Fruit fly (Drosophila melanogaster): Measurements from ENCODE around the gene nan.

The nan gene

dm6 chr3L:14212300-14212893 lies 22.9 kb upstream of the nan start:
- TF ChIP-seq EcR (GFP tag; optimal IDR thresholded peaks at IDR 0.05) = no peak

DNA sequence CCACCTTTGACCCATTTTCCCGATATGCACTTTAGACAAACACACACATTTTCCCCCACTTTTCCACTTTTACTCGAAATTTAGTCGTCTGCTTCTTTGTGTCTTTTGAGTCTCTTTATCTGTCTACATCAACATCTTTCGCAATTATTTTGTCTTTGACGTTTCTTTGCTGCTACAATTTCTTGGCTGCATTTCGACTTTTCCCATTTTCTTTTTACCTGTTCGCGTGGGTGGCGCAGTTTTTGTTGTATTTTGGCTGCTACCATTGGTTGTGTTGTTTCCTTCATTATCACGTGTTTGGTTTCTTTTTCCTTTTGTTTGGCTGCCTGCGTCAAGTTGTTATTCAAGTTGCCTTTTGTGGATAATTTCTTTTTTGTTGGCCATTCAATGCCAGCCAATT lies 22.2 kb upstream of the nan start:
- TF ChIP-seq CG8478 (optimal IDR thresholded peaks at IDR 0.05) = no peak
- TF ChIP-seq psq (optimal IDR thresholded peaks at IDR 0.05) = no peak
- TF ChIP-seq usp (GFP tag; optimal IDR thresholded peaks at IDR 0.05) = no peak
- no peak for TF ChIP-seq Dll (optimal IDR thresholded peaks at IDR 0.05)
- no peak for TF ChIP-seq EcR (GFP tag; optimal IDR thresholded peaks at IDR 0.05)
- TF ChIP-seq pan (optimal IDR thresholded peaks at IDR 0.05) = no peak

DNA sequence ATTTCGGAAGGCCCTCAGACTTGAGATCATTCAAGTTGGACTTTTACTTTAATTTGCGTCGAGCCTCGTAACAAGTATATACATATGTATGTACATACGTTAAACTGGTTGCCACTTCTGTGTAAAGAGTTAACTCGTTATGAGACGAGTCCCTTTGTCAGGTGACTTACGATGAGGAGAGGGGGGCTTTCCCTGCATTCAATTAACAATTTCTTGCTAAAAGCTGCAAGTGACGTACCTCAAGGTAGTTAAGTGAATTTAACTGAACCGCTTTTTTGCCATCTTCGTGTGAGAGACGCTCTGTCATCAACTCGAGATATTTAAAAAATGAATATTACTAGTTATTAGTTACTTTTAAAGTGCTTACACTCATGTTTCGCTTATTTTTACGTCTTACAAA lies 19.5 kb upstream of the nan start:
- TF ChIP-seq Dll (optimal IDR thresholded peaks at IDR 0.05) (no peak), pan (optimal IDR thresholded peaks at IDR 0.05) (no peak), EcR (GFP tag; optimal IDR thresholded peaks at IDR 0.05) (no peak), usp (GFP tag; optimal IDR thresholded peaks at IDR 0.05) (no peak)

dm6 chr3L:14207361-14207760 lies 17.9 kb upstream of the nan start:
- TF ChIP-seq Dll (optimal IDR thresholded peaks at IDR 0.05) (no peak), EcR (GFP tag; optimal IDR thresholded peaks at IDR 0.05) (no peak), pan (optimal IDR thresholded peaks at IDR 0.05) (no peak), usp (GFP tag; optimal IDR thresholded peaks at IDR 0.05) (no peak), psq (optimal IDR thresholded peaks at IDR 0.05) (no peak), CG8478 (optimal IDR thresholded peaks at IDR 0.05) (no peak)

DNA sequence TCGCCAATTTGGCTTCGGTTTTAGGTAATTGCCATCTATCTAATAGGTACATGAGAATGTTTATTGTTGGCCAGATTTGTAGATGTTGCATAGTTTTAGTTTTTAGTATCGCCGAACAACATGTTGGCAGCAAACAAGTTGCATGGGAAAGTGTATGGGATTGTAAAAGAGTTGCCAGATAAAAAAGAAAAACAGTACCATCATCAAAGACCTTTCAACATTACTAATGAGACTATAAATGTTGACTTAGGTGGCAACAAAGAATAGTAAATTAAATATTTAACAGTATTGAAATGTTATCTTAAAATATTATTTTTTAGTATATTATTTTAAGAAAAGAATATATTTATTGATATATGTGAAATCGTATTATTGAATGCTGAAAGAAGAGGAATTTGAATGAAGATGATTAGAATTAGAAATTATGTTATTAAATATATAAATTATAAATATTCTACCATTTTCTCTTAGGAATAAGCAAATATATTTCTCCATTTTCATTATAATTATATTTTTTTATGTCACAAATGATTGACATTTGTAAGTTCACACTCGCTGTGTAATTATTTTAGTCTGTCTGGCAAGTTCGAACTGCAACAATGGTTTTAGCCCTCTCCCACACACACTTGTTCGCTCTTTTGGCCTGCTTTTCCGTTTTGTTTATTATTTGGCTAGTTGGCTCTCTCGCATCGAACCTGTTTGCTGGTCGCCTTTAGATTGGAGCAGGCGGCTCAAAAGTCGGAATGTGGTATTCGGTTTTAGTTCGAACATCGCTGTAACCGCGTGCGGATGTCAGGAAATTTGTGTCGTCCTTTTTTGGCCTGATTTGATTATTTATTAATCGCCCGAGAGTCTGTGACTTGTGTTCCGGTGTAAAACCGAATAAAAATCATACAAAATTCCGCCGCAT lies 15.5 kb upstream of the nan start:
- TF ChIP-seq psq (optimal IDR thresholded peaks at IDR 0.05) (no peak), EcR (GFP tag; optimal IDR thresholded peaks at IDR 0.05) (no peak), pan (optimal IDR thresholded peaks at IDR 0.05) (no peak), usp (GFP tag; optimal IDR thresholded peaks at IDR 0.05) (no peak), Dll (optimal IDR thresholded peaks at IDR 0.05) (no peak), CG8478 (optimal IDR thresholded peaks at IDR 0.05) (no peak)

DNA sequence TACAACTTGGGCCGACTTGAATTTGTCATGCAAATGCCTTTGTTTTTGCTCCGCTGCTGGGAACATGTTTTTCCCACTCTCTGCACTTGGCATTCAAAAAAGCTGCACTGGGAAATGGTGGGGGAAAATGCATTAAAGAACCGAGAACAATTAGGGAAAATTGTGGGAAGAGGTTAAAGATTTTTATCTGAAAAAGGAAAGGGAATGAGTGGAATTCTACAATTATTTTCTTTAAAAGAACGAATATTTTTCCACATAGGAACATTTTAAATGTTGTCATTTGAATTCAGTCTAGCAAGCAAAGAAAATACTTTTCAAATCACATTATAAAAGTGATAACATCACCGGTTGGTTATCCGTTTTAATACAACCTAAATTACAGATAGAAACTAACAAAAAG lies 13.6 kb upstream of the nan start, which contains the start of gene saturn:
Gene saturn (plus strand): TSS at position 301 of the 400 bp plus-strand sequence.
- TF ChIP-seq Dll (optimal IDR thresholded peaks at IDR 0.05) (no peak), pan (optimal IDR thresholded peaks at IDR 0.05) (no peak), EcR (GFP tag; optimal IDR thresholded peaks at IDR 0.05) (no peak), CG8478 (optimal IDR thresholded peaks at IDR 0.05) (no peak), usp (GFP tag; optimal IDR thresholded peaks at IDR 0.05) (no peak), psq (optimal IDR thresholded peaks at IDR 0.05) (no peak)

DNA sequence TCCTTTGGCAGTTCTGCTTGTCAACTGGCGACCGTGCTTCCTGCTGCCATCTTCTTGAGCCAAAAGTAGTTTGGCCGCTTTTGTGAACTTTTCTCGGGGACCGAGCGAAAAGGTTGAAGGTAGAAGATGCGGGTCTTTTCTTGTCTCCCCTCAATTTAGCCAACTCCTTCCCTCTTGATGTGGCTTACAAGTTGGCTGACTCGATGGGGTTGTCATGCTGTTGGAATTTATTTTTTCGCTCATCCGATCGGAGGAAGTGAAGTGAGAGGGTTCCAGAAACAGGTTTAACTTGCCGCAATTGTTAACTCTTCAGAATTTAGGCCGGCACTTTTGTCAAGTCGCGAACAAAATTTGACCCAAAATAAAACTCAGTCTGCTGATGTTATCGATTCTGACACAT lies 12.9 kb upstream of the nan start:
- TF ChIP-seq usp (GFP tag; optimal IDR thresholded peaks at IDR 0.05) (no peak), pan (optimal IDR thresholded peaks at IDR 0.05) (no peak), Dll (optimal IDR thresholded peaks at IDR 0.05) (no peak), psq (optimal IDR thresholded peaks at IDR 0.05) (no peak), CG8478 (optimal IDR thresholded peaks at IDR 0.05) (no peak), EcR (GFP tag; optimal IDR thresholded peaks at IDR 0.05) (no peak)

dm6 chr3L:14200966-14201365 lies 11.5 kb upstream of the nan start:
- TF ChIP-seq usp (GFP tag; optimal IDR thresholded peaks at IDR 0.05) = no peak
- TF ChIP-seq Dll (optimal IDR thresholded peaks at IDR 0.05) = no peak
- TF ChIP-seq psq (optimal IDR thresholded peaks at IDR 0.05) = no peak
- no peak for TF ChIP-seq EcR (GFP tag; optimal IDR thresholded peaks at IDR 0.05)
- no peak for TF ChIP-seq CG8478 (optimal IDR thresholded peaks at IDR 0.05)
- no peak for TF ChIP-seq pan (optimal IDR thresholded peaks at IDR 0.05)

DNA sequence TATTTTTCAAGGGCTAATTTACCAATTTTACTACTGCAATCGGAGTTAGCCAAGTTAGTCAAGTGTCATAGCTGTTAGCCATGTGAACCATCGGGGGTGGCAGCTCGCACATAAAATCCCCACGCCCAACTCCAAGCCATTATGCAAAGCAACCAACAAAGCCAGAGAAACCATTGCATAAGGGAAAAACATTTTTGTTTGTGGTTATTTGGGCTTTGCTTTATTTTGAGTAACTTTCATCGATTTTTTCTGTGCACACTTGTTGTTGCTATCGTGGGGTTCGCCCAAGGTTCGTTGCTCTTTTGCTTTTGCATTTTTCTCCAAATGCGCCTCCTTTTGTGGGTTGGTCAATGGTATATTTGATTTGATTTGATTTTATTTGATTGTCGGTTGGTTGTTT lies 8.8 kb upstream of the nan start:
- TF ChIP-seq psq (optimal IDR thresholded peaks at IDR 0.05) (no peak), pan (optimal IDR thresholded peaks at IDR 0.05) (no peak), Dll (optimal IDR thresholded peaks at IDR 0.05) (no peak), usp (GFP tag; optimal IDR thresholded peaks at IDR 0.05) (no peak), EcR (GFP tag; optimal IDR thresholded peaks at IDR 0.05) (no peak), CG8478 (optimal IDR thresholded peaks at IDR 0.05) (no peak)

- TF ChIP-seq EcR (GFP tag; optimal IDR thresholded peaks at IDR 0.05) (no peak), Dll (optimal IDR thresholded peaks at IDR 0.05) (no peak), usp (GFP tag; optimal IDR thresholded peaks at IDR 0.05) (no peak), CG8478 (optimal IDR thresholded peaks at IDR 0.05) (no peak), psq (optimal IDR thresholded peaks at IDR 0.05) (no peak), pan (optimal IDR thresholded peaks at IDR 0.05) (no peak)
These were observed 6.3 kb upstream of the nan start for dm6 chr3L:14195714-14196113.

DNA sequence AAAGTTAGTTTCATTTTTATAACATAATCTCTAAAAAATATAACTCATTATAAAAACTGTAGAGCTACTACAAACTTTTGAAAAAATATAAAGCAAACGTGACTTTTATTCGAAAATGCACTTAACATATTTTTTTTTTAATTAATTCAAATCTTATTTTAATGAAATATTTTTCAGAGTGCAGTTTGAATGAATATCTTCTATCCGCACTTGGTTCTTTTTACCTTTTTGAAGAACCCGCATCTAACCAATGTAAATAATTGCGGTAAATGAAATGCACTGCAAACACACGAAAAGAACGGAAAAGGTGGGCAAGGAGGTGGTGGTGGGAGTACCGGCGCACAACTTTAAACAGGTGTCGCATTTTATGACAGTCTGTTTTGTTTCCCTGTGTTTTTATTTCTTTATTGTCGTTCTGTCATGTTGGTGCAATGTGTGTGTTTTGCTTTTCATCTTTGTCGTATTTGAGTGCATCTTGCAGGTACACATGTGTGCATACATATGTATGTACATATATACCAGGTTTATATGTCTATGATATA lies 4.6 kb upstream of the nan start:
- TF ChIP-seq CG8478 (optimal IDR thresholded peaks at IDR 0.05) (no peak), pan (optimal IDR thresholded peaks at IDR 0.05) (no peak)

dm6 chr3L:14191476-14191752 lies 2.0 kb upstream of the nan start:
- TF ChIP-seq Dll (optimal IDR thresholded peaks at IDR 0.05) (no peak), EcR (GFP tag; optimal IDR thresholded peaks at IDR 0.05) (no peak), psq (optimal IDR thresholded peaks at IDR 0.05) (no peak), CG8478 (optimal IDR thresholded peaks at IDR 0.05) (no peak), usp (GFP tag; optimal IDR thresholded peaks at IDR 0.05) (no peak), pan (optimal IDR thresholded peaks at IDR 0.05) (no peak)

All from whole organism.